Fruit fly (Drosophila melanogaster) whole organism, wandering third instar larva: ENCODE data around the gene CG42374.
A peak's percentile ranks its signal among the peaks of the same experiment; 100 is the strongest.

ENCODE experiments used
- Abd-B ChIP-seq: fragments of >200 bp; optimal IDR thresholded peaks from 2 replicates; lab custom pipeline; 2017; ENCODE audit warnings: missing biosample characterization, missing genetic modification characterization
- Dfd ChIP-seq: fragments of >200 bp; optimal IDR thresholded peaks from 2 replicates; lab custom pipeline; 2017; ENCODE audit warnings: missing biosample characterization, missing genetic modification characterization
- HLH106 ChIP-seq: fragments of 200-800 bp; optimal IDR thresholded peaks from 3 replicates; lab custom pipeline; 2019; ENCODE audit warnings: missing biosample characterization, mild to moderate bottlenecking, missing genetic modification characterization, moderate library complexity
- Hnf4 ChIP-seq: fragments of 200-800 bp; sonication (Bioruptor generic); optimal IDR thresholded peaks from 2 replicates; lab custom pipeline; 2016; ENCODE audit warnings: missing biosample characterization, mild to moderate bottlenecking, missing genetic modification characterization
- Hr78 ChIP-seq: fragments of >200 bp; optimal IDR thresholded peaks from 2 replicates; lab custom pipeline; 2017; ENCODE audit warnings: missing biosample characterization, missing genetic modification characterization
- Myc ChIP-seq: fragments of >200 bp; optimal IDR thresholded peaks from 2 replicates; lab custom pipeline; 2017
- OdsH ChIP-seq: fragments of 200-800 bp; sonication (Bioruptor generic); optimal IDR thresholded peaks from 2 replicates; lab custom pipeline; 2016; ENCODE audit warnings: missing biosample characterization, mild to moderate bottlenecking, missing genetic modification characterization
- h ChIP-seq: fragments of 200-800 bp; sonication (Bioruptor generic); optimal IDR thresholded peaks from 3 replicates; lab custom pipeline; 2016; ENCODE audit warnings: missing biosample characterization, mild to moderate bottlenecking, missing genetic modification characterization
- lola ChIP-seq: fragments of >200 bp; optimal IDR thresholded peaks from 2 replicates; lab custom pipeline; 2017; ENCODE audit warnings: missing biosample characterization, missing genetic modification characterization
- pan ChIP-seq: fragments of >200 bp; optimal IDR thresholded peaks from 2 replicates; lab custom pipeline; 2017
- psq ChIP-seq: fragments of 200-800 bp; sonication (Bioruptor generic); optimal IDR thresholded peaks from 3 replicates; lab custom pipeline; 2017; ENCODE audit warnings: missing biosample characterization, mild to moderate bottlenecking, missing genetic modification characterization, moderate library complexity
- rgr ChIP-seq: fragments of 200-800 bp; sonication (Bioruptor generic); optimal IDR thresholded peaks from 3 replicates; lab custom pipeline; 2016; ENCODE audit warnings: missing biosample characterization, mild to moderate bottlenecking, missing genetic modification characterization
- tai ChIP-seq: sonication (Bioruptor generic); optimal IDR thresholded peaks from 2 replicates; lab custom pipeline; 2016; ENCODE audit warnings: missing biosample characterization, missing genetic modification characterization
- woc ChIP-seq: sonication (Bioruptor generic); optimal IDR thresholded peaks from 2 replicates; lab custom pipeline; 2016; ENCODE audit warnings: missing biosample characterization, mild to moderate bottlenecking, missing genetic modification characterization

DNA sequence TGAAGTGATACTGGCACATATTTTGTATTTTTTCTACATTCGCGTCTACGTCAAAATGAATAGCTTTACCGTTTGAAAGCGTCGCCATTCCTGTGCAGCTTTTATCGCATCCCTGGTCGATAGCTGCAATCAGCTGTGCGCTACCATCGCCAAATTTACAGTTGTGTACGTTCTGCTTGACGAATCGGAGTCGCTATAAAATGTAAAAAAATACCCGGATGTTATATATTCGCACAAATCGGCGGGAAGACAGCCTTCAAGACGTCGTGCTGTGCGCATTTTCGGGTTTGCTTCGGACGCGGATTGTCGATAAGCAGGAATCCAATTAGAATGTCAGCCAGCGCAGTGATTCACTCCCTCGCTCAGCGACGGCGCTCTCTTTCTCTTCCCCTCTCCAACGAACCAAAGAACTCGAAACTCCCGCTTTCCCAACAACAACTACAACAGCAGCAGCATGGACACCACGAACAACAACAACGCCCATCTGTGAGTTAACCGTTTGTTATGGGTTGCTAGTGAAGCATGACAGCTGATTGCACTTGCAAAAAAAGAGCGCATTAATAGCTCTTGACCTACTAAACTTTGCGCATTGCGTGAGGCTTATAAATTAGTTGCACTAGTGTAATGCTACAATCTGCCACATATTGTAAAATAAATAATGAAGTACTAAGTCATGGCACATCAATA, 31.2 kb downstream of the CG42374 start:
- TF ChIP-seq Abd-B (GFP tag; lab: Kevin White, UChicago) (no peak), psq (GFP tag; lab: Kevin White, UChicago) (no peak), Hr78 (no peak), woc (no peak), lola (GFP tag; lab: Kevin White, UChicago) (no peak), h (GFP tag; lab: Kevin White, UChicago) (peak; percentile 41), pan (lab: Kevin White, UChicago) (no peak), rgr (no peak), HLH106 (tag; lab: Kevin White, UChicago) (no peak), Myc (no peak), tai (peak; percentile 61), OdsH (no peak), Dfd (no peak), Hnf4 (GFP tag; lab: Kevin White, UChicago) (no peak)
